Fruit fly (Drosophila melanogaster) whole organism, embryonic: Measurements from ENCODE around the gene Arp3.

Source experiments
- ATbp ChIP-seq: fragments of 200-800 bp; sonication (Bioruptor generic); optimal IDR thresholded peaks from 2 replicates; lab custom pipeline; 2017; ENCODE audit warnings: missing biosample characterization, mild to moderate bottlenecking, missing genetic modification characterization, missing genetic modification reagents
- Atf6 ChIP-seq: fragments of 200-800 bp; sonication (Bioruptor generic); IDR thresholded peaks from 2 replicates; pipeline ENCODE4 v1.3.6; 2022; ENCODE audit warnings: missing biosample characterization, missing genetic modification characterization
- BEAF-32 ChIP-seq: fragments of 200-800 bp; sonication (Bioruptor generic); optimal IDR thresholded peaks from 3 replicates; lab custom pipeline; 2017; ENCODE audit warnings: missing biosample characterization, missing genetic modification characterization, mild to moderate bottlenecking, moderate library complexity, missing genetic modification reagents
- Bgb ChIP-seq: fragments of 200-800 bp; sonication (Bioruptor generic); IDR thresholded peaks from 2 replicates; pipeline ENCODE4 v1.3.6; 2022; ENCODE audit warnings: missing biosample characterization, missing genetic modification characterization; ENCODE audit not compliant: partially characterized antibody
- CG10565 ChIP-seq: fragments of 200-800 bp; sonication (Bioruptor generic); optimal IDR thresholded peaks from 3 replicates; lab custom pipeline; 2016; ENCODE audit warnings: missing biosample characterization, mild to moderate bottlenecking, missing genetic modification characterization
- CG12391 ChIP-seq: fragments of 200-800 bp; sonication (Bioruptor generic); optimal IDR thresholded peaks from 3 replicates; lab custom pipeline; 2018; ENCODE audit warnings: missing biosample characterization, mild to moderate bottlenecking, missing genetic modification characterization, moderate library complexity
- CG13296 ChIP-seq: fragments of 200-800 bp; sonication (Bioruptor generic); optimal IDR thresholded peaks from 3 replicates; lab custom pipeline; 2018; ENCODE audit warnings: missing biosample characterization, mild to moderate bottlenecking, missing genetic modification characterization
- CG13894 ChIP-seq: fragments of 200-800 bp; sonication (Bioruptor generic); optimal IDR thresholded peaks from 3 replicates; lab custom pipeline; 2018; ENCODE audit warnings: missing biosample characterization, mild to moderate bottlenecking, missing genetic modification characterization, moderate library complexity
- CG14710 ChIP-seq: fragments of 200-800 bp; sonication (Bioruptor generic); optimal IDR thresholded peaks from 3 replicates; lab custom pipeline; 2019; ENCODE audit warnings: missing biosample characterization, mild to moderate bottlenecking, missing genetic modification characterization, moderate library complexity
- CG15269 ChIP-seq: fragments of 200-800 bp; sonication (Bioruptor generic); optimal IDR thresholded peaks from 2 replicates; lab custom pipeline; 2018; ENCODE audit warnings: missing biosample characterization, mild to moderate bottlenecking, missing genetic modification characterization, moderate library complexity
- CG1603 ChIP-seq: fragments of 200-800 bp; sonication (Bioruptor generic); optimal IDR thresholded peaks from 2 replicates; lab custom pipeline; 2019; ENCODE audit warnings: missing biosample characterization, mild to moderate bottlenecking, missing genetic modification characterization, moderate library complexity
- CG17568 ChIP-seq: fragments of 200-800 bp; sonication (Bioruptor generic); optimal IDR thresholded peaks from 2 replicates; lab custom pipeline; 2018; ENCODE audit warnings: missing biosample characterization, mild to moderate bottlenecking, missing genetic modification characterization, moderate library complexity
- CG2199 ChIP-seq: fragments of 200-800 bp; sonication (Bioruptor generic); IDR thresholded peaks from 3 replicates; pipeline ENCODE4 v1.3.6; 2022; ENCODE audit warnings: missing biosample characterization, missing genetic modification characterization
- CG3281 ChIP-seq: fragments of 200-800 bp; sonication (Bioruptor generic); optimal IDR thresholded peaks from 3 replicates; lab custom pipeline; 2017; ENCODE audit warnings: missing biosample characterization, mild to moderate bottlenecking, missing genetic modification characterization
- CG34376 ChIP-seq: fragments of 200-800 bp; sonication (Bioruptor generic); optimal IDR thresholded peaks from 2 replicates; lab custom pipeline; 2018; ENCODE audit warnings: missing biosample characterization, mild to moderate bottlenecking, missing genetic modification characterization
- CG4820 ChIP-seq: fragments of 200-800 bp; sonication (Bioruptor generic); optimal IDR thresholded peaks from 3 replicates; lab custom pipeline; 2016; ENCODE audit warnings: missing biosample characterization, missing genetic modification characterization
- CG4854 ChIP-seq: fragments of 200-800 bp; sonication (Bioruptor generic); optimal IDR thresholded peaks from 2 replicates; lab custom pipeline; 2016; ENCODE audit warnings: missing biosample characterization, missing genetic modification characterization, inconsistent platforms
- CG7745 ChIP-seq: fragments of 200-800 bp; sonication (Bioruptor generic); optimal IDR thresholded peaks from 2 replicates; lab custom pipeline; 2018; ENCODE audit warnings: missing biosample characterization, mild to moderate bottlenecking, missing genetic modification characterization, moderate library complexity
- CG7987 ChIP-seq: fragments of 200-800 bp; sonication (Bioruptor generic); optimal IDR thresholded peaks from 2 replicates; lab custom pipeline; 2018; ENCODE audit warnings: missing biosample characterization, mild to moderate bottlenecking, missing genetic modification characterization, moderate library complexity
- CG8281 ChIP-seq: fragments of 200-800 bp; sonication (Bioruptor generic); optimal IDR thresholded peaks from 2 replicates; lab custom pipeline; 2018; ENCODE audit warnings: missing biosample characterization, mild to moderate bottlenecking, missing genetic modification characterization, moderate library complexity
- CG8290 ChIP-seq, 3 experiments: fragments of 200-800 bp; sonication (Bioruptor generic); optimal IDR thresholded peaks; 2 replicates each; lab custom pipeline; 2016 to 2019; ENCODE audit warnings: missing biosample characterization in 3 of 3, missing genetic modification characterization in 3 of 3, mild to moderate bottlenecking in 2 of 3, moderate library complexity in 1 of 3
- CG9609 ChIP-seq: fragments of 200-800 bp; sonication (Bioruptor generic); optimal IDR thresholded peaks from 3 replicates; lab custom pipeline; 2016; ENCODE audit warnings: missing biosample characterization, missing genetic modification characterization
- Doc2 ChIP-seq: fragments of 200-800 bp; sonication (Bioruptor generic); IDR thresholded peaks from 2 replicates; pipeline ENCODE4 v1.3.6; 2022; ENCODE audit warnings: missing biosample characterization, missing genetic modification characterization
- Eip74EF ChIP-seq, 2 experiments: fragments of 200-800 bp in 1 of 2; fragments of >200 bp in 1 of 2; sonication (Bioruptor generic) in 1 of 2; optimal IDR thresholded peaks; 2 replicates each; lab custom pipeline; 2017 to 2019; ENCODE audit warnings: missing biosample characterization in 2 of 2, missing genetic modification characterization in 2 of 2, mild to moderate bottlenecking in 1 of 2, moderate library complexity in 1 of 2
- Fer3 ChIP-seq: fragments of 200-800 bp; sonication (Bioruptor generic); optimal IDR thresholded peaks from 2 replicates; lab custom pipeline; 2018; ENCODE audit warnings: missing biosample characterization, mild to moderate bottlenecking, missing genetic modification characterization, moderate library complexity
- GATAe ChIP-seq: fragments of 200-800 bp; sonication (Bioruptor generic); conservative IDR thresholded peaks from 2 replicates; pipeline ENCODE4 v1.3.6; 2022; ENCODE audit warnings: missing biosample characterization, missing genetic modification characterization
- HHEX ChIP-seq: fragments of 200-800 bp; sonication (Bioruptor generic); optimal IDR thresholded peaks from 3 replicates; lab custom pipeline; 2017; ENCODE audit warnings: missing biosample characterization, mild to moderate bottlenecking, missing genetic modification characterization, missing genetic modification reagents
- Hey ChIP-seq: fragments of 200-800 bp; sonication (Bioruptor generic); optimal IDR thresholded peaks from 3 replicates; lab custom pipeline; 2018; ENCODE audit warnings: missing biosample characterization, mild to moderate bottlenecking, missing genetic modification characterization
- HmgZ ChIP-seq: fragments of 200-800 bp; sonication (Bioruptor generic); optimal IDR thresholded peaks from 2 replicates; lab custom pipeline; 2018; ENCODE audit warnings: missing biosample characterization, mild to moderate bottlenecking, missing genetic modification characterization
- Jarid2 ChIP-seq: fragments of 200-800 bp; sonication (Bioruptor generic); optimal IDR thresholded peaks from 3 replicates; lab custom pipeline; 2017; ENCODE audit warnings: mild to moderate bottlenecking, missing biosample characterization, missing genetic modification reagents, missing genetic modification characterization
- MTF-1 ChIP-seq: fragments of 200-800 bp; sonication (Bioruptor generic); optimal IDR thresholded peaks from 2 replicates; lab custom pipeline; 2018; ENCODE audit warnings: missing biosample characterization, mild to moderate bottlenecking, missing genetic modification characterization, borderline replicate concordance
- Meics ChIP-seq: fragments of 200-800 bp; sonication (Bioruptor generic); optimal IDR thresholded peaks from 2 replicates; lab custom pipeline; 2017; ENCODE audit warnings: missing biosample characterization, mild to moderate bottlenecking, missing genetic modification characterization
- Mrtf ChIP-seq: fragments of 200-800 bp; sonication (Bioruptor generic); IDR thresholded peaks from 3 replicates; pipeline ENCODE4 v1.3.6; 2022; ENCODE audit warnings: missing biosample characterization, missing genetic modification characterization
- Pdp1 ChIP-seq, 2 experiments: fragments of 200-800 bp; sonication (Bioruptor generic); optimal IDR thresholded peaks; 3 replicates each; lab custom pipeline; 2016; ENCODE audit warnings: missing biosample characterization in 2 of 2, missing genetic modification characterization in 2 of 2, mild to moderate bottlenecking in 1 of 2, moderate library complexity in 1 of 2
- Sin3A ChIP-seq: fragments of >200 bp; optimal IDR thresholded peaks from 2 replicates; lab custom pipeline; 2018
- bab2 ChIP-seq: fragments of 200-800 bp; sonication (Bioruptor generic); optimal IDR thresholded peaks from 2 replicates; lab custom pipeline; 2016; ENCODE audit warnings: missing biosample characterization, missing genetic modification characterization
- bowl ChIP-seq: fragments of 200-800 bp; sonication (Bioruptor generic); IDR thresholded peaks from 2 replicates; pipeline ENCODE4 v1.3.6; 2022; ENCODE audit warnings: missing biosample characterization, missing genetic modification characterization
- bsh ChIP-seq, 2 experiments: fragments of 200-800 bp; sonication (Bioruptor generic); optimal IDR thresholded peaks; 2 replicates each; lab custom pipeline; 2017 to 2018; ENCODE audit warnings: mild to moderate bottlenecking in 2 of 2, missing biosample characterization in 2 of 2, missing genetic modification characterization in 2 of 2, moderate library complexity in 1 of 2
- cwo ChIP-seq: fragments of 200-800 bp; sonication (Bioruptor generic); optimal IDR thresholded peaks from 3 replicates; lab custom pipeline; 2017; ENCODE audit warnings: missing biosample characterization, missing genetic modification characterization, mild to moderate bottlenecking, moderate library complexity, missing genetic modification reagents
- ftz-f1 ChIP-seq: fragments of 200-800 bp; sonication (Bioruptor generic); optimal IDR thresholded peaks from 2 replicates; lab custom pipeline; 2016; ENCODE audit warnings: missing biosample characterization, missing genetic modification characterization
- gem ChIP-seq: fragments of 200-800 bp; sonication (Bioruptor generic); optimal IDR thresholded peaks from 2 replicates; lab custom pipeline; 2019; ENCODE audit warnings: missing biosample characterization, mild to moderate bottlenecking, missing genetic modification characterization, moderate library complexity
- grn ChIP-seq: fragments of 200-800 bp; sonication (Bioruptor generic); optimal IDR thresholded peaks from 3 replicates; lab custom pipeline; 2017; ENCODE audit warnings: missing biosample characterization, missing genetic modification characterization
- kah ChIP-seq: fragments of 200-800 bp; sonication (Bioruptor generic); optimal IDR thresholded peaks from 2 replicates; lab custom pipeline; 2018; ENCODE audit warnings: missing biosample characterization, mild to moderate bottlenecking, missing genetic modification characterization
- lab ChIP-seq: fragments of 200-800 bp; sonication (Bioruptor generic); optimal IDR thresholded peaks from 3 replicates; lab custom pipeline; 2017; ENCODE audit warnings: missing biosample characterization, missing genetic modification characterization, mild to moderate bottlenecking, moderate library complexity, missing genetic modification reagents
- wek ChIP-seq: fragments of 200-800 bp; sonication (Bioruptor generic); optimal IDR thresholded peaks from 3 replicates; lab custom pipeline; 2018; ENCODE audit warnings: missing biosample characterization, mild to moderate bottlenecking, missing genetic modification characterization, moderate library complexity
- zen2 ChIP-seq: fragments of 200-800 bp; sonication (Bioruptor generic); IDR thresholded peaks from 3 replicates; pipeline ENCODE4 v1.3.6; 2022; ENCODE audit warnings: missing biosample characterization, missing genetic modification characterization; ENCODE audit not compliant: partially characterized antibody

Gene Arp3

dm6 chr3L:8094652-8095129, 21.0 kb downstream of the Arp3 start (continued):
- TF ChIP-seq CG4820: no peak

- TF ChIP-seq CG13296: peak; percentile 71
- peak; percentile 10 for TF ChIP-seq CG3281 (GFP tag; lab: Kevin White, UChicago)
- no peak for TF ChIP-seq CG7745 (tag; lab: Kevin White, UChicago)
- no peak for TF ChIP-seq ATbp (GFP tag; lab: Kevin White, UChicago)
- TF ChIP-seq CG2199 (GFP tag; lab: Robert Waterston, UW): no peak
- peak; percentile 55 for TF ChIP-seq CG17568 (GFP tag; lab: Kevin White, UChicago)
- TF ChIP-seq Mrtf (GFP tag; lab: Robert Waterston, UW): no peak
- no peak for TF ChIP-seq CG9609 (GFP tag; lab: Kevin White, UChicago)
- peak; percentile 61; the same call in 1 of the 2 replicates for TF ChIP-seq GATAe (GFP tag; lab: Robert Waterston, UW)
- peak; percentile 77 for TF ChIP-seq CG8281
- TF ChIP-seq Pdp1 (GFP tag; optimal IDR thresholded peaks at IDR 0.05; lab: Kevin White, UChicago): peak in 1 of 2 experiments; percentile 60
- peak; percentile 17 for TF ChIP-seq CG1603 (tag; lab: Kevin White, UChicago)
- no peak for TF ChIP-seq CG4854 (GFP tag; lab: Kevin White, UChicago)
- TF ChIP-seq grn (GFP tag; lab: Kevin White, UChicago): peak; percentile 79
- TF ChIP-seq zen2 (GFP tag; lab: Robert Waterston, UW): no peak
- no peak for TF ChIP-seq CG8290 (GFP tag; optimal IDR thresholded peaks at IDR 0.05; lab: Kevin White, UChicago)
- peak in 1 of 2 experiments; percentile 54 for TF ChIP-seq CG8290 (tag; optimal IDR thresholded peaks at IDR 0.05; lab: Kevin White, UChicago)
- peak; percentile 56; the same call in 1 of the 2 replicates for TF ChIP-seq Atf6
- peak; percentile 1 for TF ChIP-seq bab2
- no peak for TF ChIP-seq Doc2 (GFP tag; lab: Robert Waterston, UW)
- peak; percentile 47 for TF ChIP-seq Hey (tag; lab: Kevin White, UChicago)
- peak; percentile 64 for TF ChIP-seq lab (GFP tag; lab: Kevin White, UChicago)
- peak; percentile 36 for TF ChIP-seq Fer3 (tag; lab: Kevin White, UChicago)
- peak; percentile 95 for TF ChIP-seq cwo
- TF ChIP-seq kah: no peak
- TF ChIP-seq wek (GFP tag; lab: Kevin White, UChicago): peak; percentile 89
- TF ChIP-seq bsh (GFP tag; optimal IDR thresholded peaks at IDR 0.05; lab: Kevin White, UChicago): peak in 1 of 2 experiments; percentile 17
- TF ChIP-seq CG12391 (tag; lab: Kevin White, UChicago): no peak
- peak; percentile 21 for TF ChIP-seq CG13894 (tag; lab: Kevin White, UChicago)
- peak; percentile 22 for TF ChIP-seq Meics (GFP tag; lab: Kevin White, UChicago)
- TF ChIP-seq Sin3A: no peak
- TF ChIP-seq HmgZ: peak; percentile 51
- TF ChIP-seq CG15269 (tag; lab: Kevin White, UChicago): peak; percentile 44
- peak; percentile 57 for TF ChIP-seq ftz-f1
- TF ChIP-seq Jarid2: peak; percentile 21
- TF ChIP-seq CG7987 (GFP tag; lab: Kevin White, UChicago): peak; percentile 65
- no peak for TF ChIP-seq MTF-1 (GFP tag; lab: Kevin White, UChicago)
- no peak for TF ChIP-seq CG14710
- TF ChIP-seq bowl (GFP tag; lab: Robert Waterston, UW): no peak
- peak; percentile 45 for TF ChIP-seq HHEX
- TF ChIP-seq gem (tag; lab: Kevin White, UChicago): peak; percentile 34
- no peak for TF ChIP-seq CG10565 (GFP tag; lab: Kevin White, UChicago)
- TF ChIP-seq Eip74EF (GFP tag; optimal IDR thresholded peaks at IDR 0.05; lab: Kevin White, UChicago): peak in 1 of 2 experiments; percentile 2
- TF ChIP-seq BEAF-32 (GFP tag; lab: Kevin White, UChicago): no peak
- no peak for TF ChIP-seq Bgb
- peak; percentile 95 for TF ChIP-seq CG34376 (GFP tag; lab: Kevin White, UChicago)
Measured at dm6 chr3L:8093553-8093952, 22.1 kb downstream of the Arp3 start.
